Worm (Caenorhabditis elegans) whole organism, L4/young adult: ENCODE measurements around the gene zyg-12.
"Not testable (repeated sequence)": the region's sequence is repeated elsewhere in the genome, so short reads cannot be mapped to it uniquely, and the experiment has no call there.

ENCODE experiments used
- W03F9.2 ChIP-seq: fragments of 150-350 bp; optimal IDR thresholded peaks from 2 replicates; lab custom pipeline; 2014; ENCODE audit warnings: missing biosample characterization, missing genetic modification characterization
- dao-5 ChIP-seq: sonication (generic microtip); optimal IDR thresholded peaks from 2 replicates; lab custom pipeline; 2016; ENCODE audit warnings: missing genotype, missing genetic modification characterization, moderate library complexity, missing compliant biosample characterization
- him-1 ChIP-seq: sonication (generic microtip); optimal IDR thresholded peaks from 2 replicates; lab custom pipeline; 2016; ENCODE audit warnings: missing genotype, missing genetic modification reagents, missing genetic modification characterization, missing compliant biosample characterization

zyg-12 gene

ce11 chrII:4931286-4931685 lies 18.4 kb upstream of the zyg-12 start:
- no peak for TF ChIP-seq him-1
- no peak for TF ChIP-seq dao-5 (tag; lab: Kevin White, UChicago)
- no peak for TF ChIP-seq W03F9.2 (tag; lab: Kevin White, UChicago)

ce11 chrII:4932727-4933126 lies 17.0 kb upstream of the zyg-12 start, which contains the start of gene msp-152:
msp-152 (plus strand) TSS chrII:4933027.
- not testable (repeated sequence) for TF ChIP-seq W03F9.2 (tag; lab: Kevin White, UChicago); dao-5 (tag; lab: Kevin White, UChicago); him-1

- no peak for TF ChIP-seq dao-5 (tag; lab: Kevin White, UChicago)
- no peak for TF ChIP-seq him-1
- no peak for TF ChIP-seq W03F9.2 (tag; lab: Kevin White, UChicago)
Measured at ce11 chrII:4934954-4935353, 14.7 kb upstream of the zyg-12 start, which contains the start of gene gst-30. gst-30 (minus strand) TSS chrII:4935054.

- TF ChIP-seq W03F9.2 (tag; lab: Kevin White, UChicago) (no peak), him-1 (no peak), dao-5 (tag; lab: Kevin White, UChicago) (no peak)
Measured at ce11 chrII:4935518-4935917, 14.2 kb upstream of the zyg-12 start, which contains the start of gene ZK546.5. ZK546.5 (plus strand) TSS chrII:4935818.

ce11 chrII:4937743-4938142 lies 12.0 kb upstream of the zyg-12 start, which contains the start of gene ZK546.4:
ZK546.4 (plus strand) TSS chrII:4938043.
- TF ChIP-seq W03F9.2 (tag; lab: Kevin White, UChicago) (no peak), dao-5 (tag; lab: Kevin White, UChicago) (no peak), him-1 (no peak)

ce11 chrII:4941050-4941449 lies 8.7 kb upstream of the zyg-12 start, which contains the start of gene cblc-1:
cblc-1 (minus strand) TSS chrII:4941150.
- no peak for TF ChIP-seq dao-5 (tag; lab: Kevin White, UChicago)
- no peak for TF ChIP-seq W03F9.2 (tag; lab: Kevin White, UChicago)
- no peak for TF ChIP-seq him-1

ce11 chrII:4941541-4942206 lies 8.0 kb upstream of the zyg-12 start, which contains the start of gene ZK546.19:
ZK546.19 (plus strand) TSS chrII:4941726.
- TF ChIP-seq him-1 (no peak), W03F9.2 (tag; lab: Kevin White, UChicago) (no peak), dao-5 (tag; lab: Kevin White, UChicago) (no peak)

- peak; percentile 44 for TF ChIP-seq dao-5 (tag; lab: Kevin White, UChicago)
- no peak for TF ChIP-seq W03F9.2 (tag; lab: Kevin White, UChicago)
Measured at ce11 chrII:4942397-4942796, 7.3 kb upstream of the zyg-12 start.

ce11 chrII:4942829-4943228 lies 6.9 kb upstream of the zyg-12 start:
- TF ChIP-seq W03F9.2 (tag; lab: Kevin White, UChicago) (no peak), dao-5 (tag; lab: Kevin White, UChicago) (no peak), him-1 (no peak)

ce11 chrII:4943849-4944248 lies 5.9 kb upstream of the zyg-12 start, which contains the start of gene mdt-4:
mdt-4 (minus strand) TSS chrII:4943949.
- TF ChIP-seq W03F9.2 (tag; lab: Kevin White, UChicago) (no peak), him-1 (no peak), dao-5 (tag; lab: Kevin White, UChicago) (no peak)

ce11 chrII:4945695-4946094 lies 4.0 kb upstream of the zyg-12 start, which contains the start of the genes gldi-11 and ZK546.2:
gldi-11 (minus strand) TSS chrII:4945789.
ZK546.2 (plus strand) TSS chrII:4946027.
- TF ChIP-seq W03F9.2 (tag; lab: Kevin White, UChicago) (no peak), dao-5 (tag; lab: Kevin White, UChicago) (no peak), him-1 (no peak)

ce11 chrII:4946775-4947174 lies 2.9 kb upstream of the zyg-12 start:
- TF ChIP-seq W03F9.2 (tag; lab: Kevin White, UChicago): no peak
- TF ChIP-seq dao-5 (tag; lab: Kevin White, UChicago): no peak
- no peak for TF ChIP-seq him-1

ce11 chrII:4948118-4948517 lies 1.6 kb upstream of the zyg-12 start:
- TF ChIP-seq dao-5 (tag; lab: Kevin White, UChicago) (no peak), W03F9.2 (tag; lab: Kevin White, UChicago) (no peak)

ce11 chrII:4953289-4953688 lies 3.6 kb downstream of the zyg-12 start, which contains the start of gene ndx-3:
ndx-3 (plus strand) TSS chrII:4953589.
- no peak for TF ChIP-seq dao-5 (tag; lab: Kevin White, UChicago)
- TF ChIP-seq W03F9.2 (tag; lab: Kevin White, UChicago): no peak
- TF ChIP-seq him-1: no peak
